Worm (Caenorhabditis elegans) whole organism, midembryonic: ENCODE results near the gene Y62F5A.10.
"Not testable (repeated sequence)": the region's sequence is repeated elsewhere in the genome, so short reads cannot be mapped to it uniquely, and the experiment has no call there.

Source experiments
- T22C8.4 ChIP-seq: fragments of 200-800 bp; sonication (Bioruptor generic); IDR thresholded peaks from 2 replicates; pipeline ENCODE4 v1.3.6; 2022; ENCODE audit warnings: missing genetic modification characterization, missing compliant biosample characterization
- cog-1 ChIP-seq: sonication (generic microtip); optimal IDR thresholded peaks from 2 replicates; lab custom pipeline; 2016; ENCODE audit warnings: missing genetic modification characterization, missing compliant biosample characterization
- flt-1 ChIP-seq: fragments of 200-800 bp; sonication (Bioruptor generic); IDR thresholded peaks from 2 replicates; pipeline ENCODE4 v1.3.6; 2022; ENCODE audit warnings: missing genetic modification characterization, missing compliant biosample characterization
- klf-2 ChIP-seq: fragments of 200-800 bp; sonication (Bioruptor generic); conservative IDR thresholded peaks from 2 replicates; pipeline ENCODE4 v1.3.6; 2022; ENCODE audit warnings: missing genetic modification reagents, missing genetic modification characterization, missing compliant biosample characterization
- med-1 ChIP-seq: sonication (generic microtip); optimal IDR thresholded peaks from 2 replicates; lab custom pipeline; 2017; ENCODE audit warnings: missing genetic modification characterization, mild to moderate bottlenecking, missing compliant biosample characterization, antibody characterized with exemption, missing genetic modification reagents; ENCODE audit not compliant: insufficient read depth
- ref-1 ChIP-seq: fragments of 200-800 bp; sonication (Bioruptor generic); conservative IDR thresholded peaks from 2 replicates; pipeline ENCODE4 v1.3.6; 2022; ENCODE audit warnings: missing genetic modification reagents, missing genetic modification characterization, missing compliant biosample characterization
- tab-1 ChIP-seq: fragments of 200-800 bp; sonication (Bioruptor generic); IDR thresholded peaks from 2 replicates; pipeline ENCODE4 v1.3.6; 2022; ENCODE audit warnings: missing genetic modification characterization, missing compliant biosample characterization
- ztf-23 ChIP-seq: fragments of 200-800 bp; sonication (Bioruptor generic); IDR thresholded peaks from 2 replicates; pipeline ENCODE4 v1.3.6; 2022; ENCODE audit warnings: missing genetic modification reagents, missing genetic modification characterization, missing compliant biosample characterization
- ztf-29 ChIP-seq: fragments of 200-800 bp; sonication (Bioruptor generic); IDR thresholded peaks from 2 replicates; pipeline ENCODE4 v1.3.6; 2022; ENCODE audit warnings: missing genetic modification reagents, missing genetic modification characterization, missing compliant biosample characterization

Gene Y62F5A.10

ce11 chrII:11551981-11552380, 30.6 kb downstream of the Y62F5A.10 start, which contains the start of gene dhgd-1:
Gene dhgd-1 (minus strand): TSS chrII:11552081.
- not testable (repeated sequence) for TF ChIP-seq flt-1, ztf-23, ref-1 (GFP tag; lab: Robert Waterston, UW)

ce11 chrII:11555634-11556033, 34.2 kb downstream of the Y62F5A.10 start, which contains the start of gene F54D5.24:
Gene F54D5.24 (plus strand): TSS chrII:11555949.
- TF ChIP-seq med-1 (GFP tag; lab: Kevin White, UChicago) = no peak
- TF ChIP-seq ztf-29 (GFP tag; lab: Robert Waterston, UW) = peak; percentile 25; the same call in 1 of the 2 replicates
- no peak for TF ChIP-seq ref-1 (GFP tag; lab: Robert Waterston, UW)

ce11 chrII:11556338-11556737, 34.9 kb downstream of the Y62F5A.10 start, which contains the start of gene F54D5.17:
Gene F54D5.17 (plus strand): TSS chrII:11556638.
- no peak for TF ChIP-seq ref-1 (GFP tag; lab: Robert Waterston, UW)
- no peak for TF ChIP-seq tab-1 (GFP tag; lab: Robert Waterston, UW)
- TF ChIP-seq cog-1 (tag; lab: Kevin White, UChicago) = no peak
- TF ChIP-seq flt-1 (GFP tag; lab: Robert Waterston, UW) = no peak
- TF ChIP-seq T22C8.4 = no peak
- TF ChIP-seq ztf-23 (GFP tag; lab: Robert Waterston, UW) = no peak
- no peak for TF ChIP-seq ztf-29 (GFP tag; lab: Robert Waterston, UW)
- no peak for TF ChIP-seq med-1 (GFP tag; lab: Kevin White, UChicago)
- no peak for TF ChIP-seq klf-2 (GFP tag; lab: Robert Waterston, UW)

ce11 chrII:11564127-11564526, 42.7 kb downstream of the Y62F5A.10 start, which contains the start of gene F54D5.15:
Gene F54D5.15 (minus strand): TSS chrII:11564227.
- no peak for TF ChIP-seq flt-1 (GFP tag; lab: Robert Waterston, UW)
- TF ChIP-seq med-1 (GFP tag; lab: Kevin White, UChicago) = no peak
- no peak for TF ChIP-seq tab-1 (GFP tag; lab: Robert Waterston, UW)

ce11 chrII:11566970-11567711, 45.7 kb downstream of the Y62F5A.10 start, which contains the start of gene F54D5.5:
Gene F54D5.5 (minus strand): TSS chrII:11567020.
- no peak for TF ChIP-seq ref-1 (GFP tag; lab: Robert Waterston, UW)
- no peak for TF ChIP-seq med-1 (GFP tag; lab: Kevin White, UChicago)
- TF ChIP-seq ztf-29 (GFP tag; lab: Robert Waterston, UW) = no peak
- TF ChIP-seq T22C8.4 = no peak
- peak; percentile 47; the same call in 1 of the 2 replicates for TF ChIP-seq ztf-23 (GFP tag; lab: Robert Waterston, UW)
- TF ChIP-seq cog-1 (tag; lab: Kevin White, UChicago) = peak; percentile 70
- 0 out of 2 replicates have a peak, but pooled peaks have one; percentile 65 for TF ChIP-seq tab-1 (GFP tag; lab: Robert Waterston, UW)
- no peak for TF ChIP-seq klf-2 (GFP tag; lab: Robert Waterston, UW)
- peak; percentile 72; the same call in 1 of the 2 replicates for TF ChIP-seq flt-1 (GFP tag; lab: Robert Waterston, UW)

- TF ChIP-seq ref-1 (GFP tag; lab: Robert Waterston, UW) = no peak
- TF ChIP-seq flt-1 (GFP tag; lab: Robert Waterston, UW) = no peak
- TF ChIP-seq tab-1 (GFP tag; lab: Robert Waterston, UW) = no peak
- TF ChIP-seq klf-2 (GFP tag; lab: Robert Waterston, UW) = no peak
- TF ChIP-seq med-1 (GFP tag; lab: Kevin White, UChicago) = no peak
- no peak for TF ChIP-seq T22C8.4
These were observed 47.3 kb downstream of the Y62F5A.10 start for ce11 chrII:11568670-11569069.

- TF ChIP-seq med-1 (GFP tag; lab: Kevin White, UChicago) (no peak), ztf-23 (GFP tag; lab: Robert Waterston, UW) (no peak), klf-2 (GFP tag; lab: Robert Waterston, UW) (no peak)
These were observed 47.9 kb downstream of the Y62F5A.10 start, which contains the start of the genes F54D5.23 and F54D5.4 for ce11 chrII:11569213-11569868. Gene F54D5.23 (minus strand): TSS chrII:11569287. Gene F54D5.4 (plus strand): TSS chrII:11569818.

ce11 chrII:11571260-11571854, 50.0 kb downstream of the Y62F5A.10 start, which contains the start of gene F54D5.3:
Gene F54D5.3 (plus strand): TSS chrII:11571805.
- TF ChIP-seq flt-1 (GFP tag; lab: Robert Waterston, UW) (no peak), ztf-29 (GFP tag; lab: Robert Waterston, UW) (no peak), ref-1 (GFP tag; lab: Robert Waterston, UW) (no peak), T22C8.4 (no peak), cog-1 (tag; lab: Kevin White, UChicago) (no peak), klf-2 (GFP tag; lab: Robert Waterston, UW) (no peak), med-1 (GFP tag; lab: Kevin White, UChicago) (no peak), tab-1 (GFP tag; lab: Robert Waterston, UW) (no peak), ztf-23 (GFP tag; lab: Robert Waterston, UW) (no peak)
